Worm (Caenorhabditis elegans) whole organism, L1 larva: Measurements from ENCODE around the gene clec-170.

Source experiments
- C16A3.4 ChIP-seq: fragments of 150-350 bp; optimal IDR thresholded peaks from 2 replicates; lab custom pipeline; 2014; ENCODE audit warnings: missing biosample characterization, missing genetic modification characterization
- F16B12.6 ChIP-seq: fragments of 150-350 bp; optimal IDR thresholded peaks from 2 replicates; lab custom pipeline; 2014; ENCODE audit warnings: missing biosample characterization, missing genetic modification characterization
- aha-1 ChIP-seq: fragments of 150-350 bp; optimal IDR thresholded peaks from 2 replicates; lab custom pipeline; 2014; ENCODE audit warnings: missing biosample characterization, missing genetic modification characterization
- alr-1 ChIP-seq: fragments of 200-800 bp; sonication (Bioruptor generic); optimal IDR thresholded peaks from 2 replicates; lab custom pipeline; 2018; ENCODE audit warnings: borderline replicate concordance, mild to moderate bottlenecking, missing genetic modification characterization, missing compliant biosample characterization
- ama-1 ChIP-seq: fragments of 150-350 bp; optimal IDR thresholded peaks from 2 replicates; lab custom pipeline; 2014
- blmp-1 ChIP-seq: fragments of 150-350 bp; optimal IDR thresholded peaks from 2 replicates; lab custom pipeline; 2014; ENCODE audit warnings: missing biosample characterization, missing genetic modification characterization
- ceh-63 ChIP-seq: fragments of 200-800 bp; sonication (Bioruptor generic); optimal IDR thresholded peaks from 2 replicates; lab custom pipeline; 2018; ENCODE audit warnings: mild to moderate bottlenecking, missing genetic modification characterization, missing compliant biosample characterization
- ceh-82 ChIP-seq, 3 experiments: fragments of 150-350 bp in 1 of 3; sonication (generic microtip) in 2 of 3; optimal IDR thresholded peaks; 2 replicates each; lab custom pipeline; 2014 to 2017; ENCODE audit warnings: missing biosample characterization in 3 of 3, missing genetic modification characterization in 3 of 3
- dpl-1 ChIP-seq, 3 experiments: fragments of 150-350 bp in 2 of 3; sonication (generic microtip) in 1 of 3; optimal IDR thresholded peaks; 2 replicates each; lab custom pipeline; 2014 to 2017; ENCODE audit warnings: missing biosample characterization in 3 of 3, missing genetic modification characterization in 3 of 3, missing genetic modification reagents in 3 of 3
- efl-1 ChIP-seq, 4 experiments: fragments of 150-350 bp; optimal IDR thresholded peaks in 3 of 4; peaks in 1 of 4; 1 replicate in 1 of 4; 2 replicates in 3 of 4; lab custom pipeline; 2014; ENCODE audit warnings: missing biosample characterization in 2 of 4, missing genetic modification characterization in 2 of 4, missing genetic modification reagents in 2 of 4
- egl-13 ChIP-seq: sonication (generic microtip); optimal IDR thresholded peaks from 2 replicates; lab custom pipeline; 2016; ENCODE audit warnings: missing genotype, missing genetic modification reagents, missing genetic modification characterization, missing compliant biosample characterization
- fkh-8 ChIP-seq: sonication (generic microtip); optimal IDR thresholded peaks from 2 replicates; lab custom pipeline; 2016; ENCODE audit warnings: mild to moderate bottlenecking, missing genetic modification characterization, missing compliant biosample characterization
- grh-1 ChIP-seq: fragments of 200-800 bp; sonication (Bioruptor generic); IDR thresholded peaks from 2 replicates; pipeline ENCODE4 v1.3.6; 2022; ENCODE audit warnings: missing genetic modification reagents, missing genetic modification characterization, missing compliant biosample characterization
- isw-1 ChIP-seq: fragments of 200-800 bp; sonication (Bioruptor generic); IDR thresholded peaks from 2 replicates; pipeline ENCODE4 v1.3.6; 2022; ENCODE audit warnings: missing genetic modification characterization, missing compliant biosample characterization
- jun-1 ChIP-seq: fragments of 150-350 bp; optimal IDR thresholded peaks from 2 replicates; lab custom pipeline; 2014; ENCODE audit warnings: missing biosample characterization, missing genetic modification reagents, missing genetic modification characterization
- lin-13 ChIP-seq: fragments of 150-350 bp; optimal IDR thresholded peaks from 2 replicates; lab custom pipeline; 2014; ENCODE audit warnings: missing biosample characterization, missing genetic modification reagents, missing genetic modification characterization
- lin-35 ChIP-seq, 2 experiments: fragments of 150-350 bp; optimal IDR thresholded peaks; 2 replicates each; lab custom pipeline; 2014; ENCODE audit warnings: missing biosample characterization in 2 of 2, missing genetic modification characterization in 2 of 2, missing genetic modification reagents in 2 of 2
- lin-39 ChIP-seq: fragments of 150-350 bp; optimal IDR thresholded peaks from 2 replicates; lab custom pipeline; 2014; ENCODE audit warnings: missing biosample characterization, missing genetic modification reagents, missing genetic modification characterization
- lsy-2 ChIP-seq, 2 experiments: fragments of 150-350 bp; optimal IDR thresholded peaks; 2 replicates each; lab custom pipeline; 2014; ENCODE audit warnings: missing biosample characterization in 2 of 2, missing genetic modification characterization in 2 of 2
- mdl-1 ChIP-seq, 2 experiments: fragments of 150-350 bp; optimal IDR thresholded peaks; 2 replicates each; lab custom pipeline; 2014 to 2017; ENCODE audit warnings: missing biosample characterization in 2 of 2, missing genetic modification characterization in 2 of 2, inconsistent platforms in 1 of 2
- nhr-19 ChIP-seq: fragments of 200-800 bp; sonication (Bioruptor generic); conservative IDR thresholded peaks from 2 replicates; pipeline ENCODE4 v1.3.6; 2022; ENCODE audit warnings: missing genetic modification characterization, missing compliant biosample characterization
- nhr-237 ChIP-seq: fragments of 150-350 bp; optimal IDR thresholded peaks from 2 replicates; lab custom pipeline; 2014; ENCODE audit warnings: missing biosample characterization, missing genetic modification characterization
- nhr-28 ChIP-seq: fragments of 150-350 bp; optimal IDR thresholded peaks from 2 replicates; lab custom pipeline; 2014; ENCODE audit warnings: missing biosample characterization, missing genetic modification characterization
- nhr-47 ChIP-seq: sonication (generic microtip); optimal IDR thresholded peaks from 2 replicates; lab custom pipeline; 2016; ENCODE audit warnings: mild to moderate bottlenecking, missing genetic modification characterization, moderate library complexity, missing compliant biosample characterization
- nhr-71 ChIP-seq: sonication (generic microtip); optimal IDR thresholded peaks from 2 replicates; lab custom pipeline; 2016; ENCODE audit warnings: mild to moderate bottlenecking, missing genetic modification characterization, moderate library complexity, missing compliant biosample characterization
- nhr-77 ChIP-seq: fragments of 150-350 bp; optimal IDR thresholded peaks from 2 replicates; lab custom pipeline; 2014; ENCODE audit warnings: missing biosample characterization, missing genetic modification characterization
- nhr-84 ChIP-seq: sonication (generic microtip); optimal IDR thresholded peaks from 2 replicates; lab custom pipeline; 2017; ENCODE audit warnings: missing biosample characterization, missing genetic modification characterization
- nhr-85 ChIP-seq: sonication (generic microtip); peaks from one replicate; lab custom pipeline; 2016; ENCODE audit warnings: missing genetic modification characterization, inconsistent platforms, missing compliant biosample characterization
- pag-3 ChIP-seq: sonication (generic microtip); optimal IDR thresholded peaks from 2 replicates; lab custom pipeline; 2017; ENCODE audit warnings: missing genetic modification characterization, mild to moderate bottlenecking, missing compliant biosample characterization, antibody characterized with exemption, borderline replicate concordance; ENCODE audit not compliant: insufficient read depth
- pax-3 ChIP-seq: fragments of 200-800 bp; sonication (Bioruptor generic); optimal IDR thresholded peaks from 2 replicates; lab custom pipeline; 2018; ENCODE audit warnings: mild to moderate bottlenecking, missing genetic modification characterization, moderate library complexity, missing compliant biosample characterization
- pqm-1 ChIP-seq: sonication (generic microtip); optimal IDR thresholded peaks from 3 replicates; lab custom pipeline; 2017; ENCODE audit warnings: missing biosample characterization, missing genetic modification characterization
- rnt-1 ChIP-seq: sonication (generic microtip); optimal IDR thresholded peaks from 2 replicates; lab custom pipeline; 2016; ENCODE audit warnings: mild to moderate bottlenecking, missing genetic modification characterization, moderate library complexity, missing compliant biosample characterization
- snpc-4 ChIP-seq: fragments of 150-350 bp; optimal IDR thresholded peaks from 2 replicates; lab custom pipeline; 2014; ENCODE audit warnings: missing biosample characterization, missing genetic modification characterization
- snu-23 ChIP-seq: sonication (generic microtip); optimal IDR thresholded peaks from 2 replicates; lab custom pipeline; 2016; ENCODE audit warnings: missing genetic modification characterization, missing compliant biosample characterization
- sox-4 ChIP-seq: sonication (generic microtip); optimal IDR thresholded peaks from 2 replicates; lab custom pipeline; 2016; ENCODE audit warnings: missing genetic modification characterization, missing compliant biosample characterization
- sptf-1 ChIP-seq: fragments of 150-350 bp; optimal IDR thresholded peaks from 2 replicates; lab custom pipeline; 2014; ENCODE audit warnings: missing biosample characterization, missing genetic modification characterization
- sup-37 ChIP-seq: fragments of 200-800 bp; sonication (Bioruptor generic); optimal IDR thresholded peaks from 2 replicates; lab custom pipeline; 2018; ENCODE audit warnings: mild to moderate bottlenecking, missing genetic modification characterization, missing compliant biosample characterization
- swsn-7 ChIP-seq: sonication (generic microtip); optimal IDR thresholded peaks from 2 replicates; lab custom pipeline; 2016; ENCODE audit warnings: missing genetic modification characterization, missing compliant biosample characterization
- tbx-2 ChIP-seq: sonication (generic microtip); optimal IDR thresholded peaks from 2 replicates; lab custom pipeline; 2016; ENCODE audit warnings: missing genetic modification characterization, missing compliant biosample characterization
- tlp-1 ChIP-seq: fragments of 150-350 bp; optimal IDR thresholded peaks from 2 replicates; lab custom pipeline; 2014; ENCODE audit warnings: missing biosample characterization, missing genetic modification characterization
- unc-62 ChIP-seq: fragments of 150-350 bp; optimal IDR thresholded peaks from 2 replicates; lab custom pipeline; 2014; ENCODE audit warnings: missing biosample characterization, missing genetic modification reagents, missing genetic modification characterization
- unc-86 ChIP-seq: sonication (generic microtip); optimal IDR thresholded peaks from 2 replicates; lab custom pipeline; 2016; ENCODE audit warnings: missing genetic modification characterization, missing compliant biosample characterization
- vab-15 ChIP-seq: sonication (generic microtip); optimal IDR thresholded peaks from 2 replicates; lab custom pipeline; 2017; ENCODE audit warnings: missing genotype, mild to moderate bottlenecking, missing genetic modification characterization, missing compliant biosample characterization
- xbp-1 ChIP-seq: sonication (generic microtip); optimal IDR thresholded peaks from 2 replicates; lab custom pipeline; 2016; ENCODE audit warnings: missing genetic modification characterization, missing compliant biosample characterization
- zag-1 ChIP-seq: fragments of 150-350 bp; optimal IDR thresholded peaks from 2 replicates; lab custom pipeline; 2014; ENCODE audit warnings: missing biosample characterization, missing genetic modification characterization
- ztf-11 ChIP-seq, 2 experiments: sonication (generic microtip); optimal IDR thresholded peaks; 2 replicates each; lab custom pipeline; 2016 to 2017; ENCODE audit warnings: missing genetic modification characterization in 2 of 2, missing biosample characterization in 1 of 2, missing compliant biosample characterization in 1 of 2
- ztf-4 ChIP-seq: fragments of 150-350 bp; optimal IDR thresholded peaks from 2 replicates; lab custom pipeline; 2014; ENCODE audit warnings: missing biosample characterization, missing genetic modification characterization

Gene clec-170

ce11 chrIV:1289327-1289726 is 22.7 kb downstream of the clec-170 start, which contains the start of gene plst-1:
Gene plst-1, plus strand, starts transcription at chrIV:1289627.
- TF ChIP-seq nhr-84 (tag; lab: Kevin White, UChicago): no peak
- no peak for TF ChIP-seq unc-62 (GFP tag; lab: Kevin White, UChicago)
- no peak for TF ChIP-seq ztf-11 (tag; optimal IDR thresholded peaks at IDR 0.05; lab: Kevin White, UChicago)
- TF ChIP-seq jun-1 (tag; lab: Kevin White, UChicago): no peak
- TF ChIP-seq fkh-8 (tag; lab: Kevin White, UChicago): no peak
- TF ChIP-seq ztf-4: no peak
- no peak for TF ChIP-seq swsn-7 (tag; lab: Kevin White, UChicago)
- TF ChIP-seq pqm-1: no peak
- TF ChIP-seq rnt-1 (tag; lab: Kevin White, UChicago): no peak
- TF ChIP-seq, all 84 proteins: peak for 0

- TF ChIP-seq nhr-237 (tag; lab: Kevin White, UChicago) (no peak), unc-86 (no peak), mdl-1 (tag; optimal IDR thresholded peaks at IDR 0.05; lab: Kevin White, UChicago) (no peak), sptf-1 (tag; lab: Kevin White, UChicago) (no peak), sox-4 (tag; lab: Kevin White, UChicago) (no peak), sup-37 (no peak), aha-1 (tag; lab: Kevin White, UChicago) (no peak), nhr-47 (no peak), nhr-71 (no peak)
Measured at ce11 chrIV:1298984-1299383, 32.3 kb downstream of the clec-170 start.

DNA sequence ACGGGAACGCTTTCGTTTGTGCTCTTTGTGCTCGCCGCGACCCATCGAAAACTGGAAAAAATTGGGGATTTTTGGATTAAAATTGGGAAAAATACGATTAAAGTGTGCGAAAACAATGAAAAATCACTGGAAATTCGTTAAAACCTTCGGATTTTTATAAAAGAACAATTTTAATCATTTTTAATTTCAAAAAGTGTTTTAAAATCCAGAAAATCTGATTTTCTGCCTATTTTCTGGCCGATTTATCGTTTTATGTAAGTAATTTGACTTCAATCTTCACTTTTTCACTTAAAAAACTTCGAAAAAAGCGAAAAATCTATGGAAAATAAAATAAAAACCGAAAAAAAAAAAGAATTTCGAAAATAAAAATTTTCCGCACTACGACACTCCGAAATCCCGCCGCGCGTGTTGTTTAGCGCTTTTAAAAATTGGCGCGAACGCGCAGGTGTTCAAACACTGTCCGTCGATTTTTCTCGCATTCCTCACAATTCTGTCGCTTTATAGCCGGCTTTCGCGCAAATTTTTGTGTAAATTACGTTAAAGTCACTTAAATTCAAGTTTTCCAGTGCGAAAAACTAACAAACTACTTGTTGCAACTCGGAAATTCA is 43.0 kb downstream of the clec-170 start, which contains the start of the genes ddx-46 and F53H1.4:
TSS of gene ddx-46 (minus strand) at position 51 of the 608 bp plus-strand sequence.
TSS of gene F53H1.4 (plus strand) at position 567 of the 608 bp plus-strand sequence.
- TF ChIP-seq ztf-11 (tag; optimal IDR thresholded peaks at IDR 0.05; lab: Kevin White, UChicago) (no peak), ceh-63 (GFP tag; lab: Kevin White, UChicago) (no peak), nhr-77 (tag; lab: Kevin White, UChicago) (peak; percentile 13), vab-15 (tag; lab: Kevin White, UChicago) (no peak), nhr-237 (tag; lab: Kevin White, UChicago) (no peak), F16B12.6 (tag; lab: Kevin White, UChicago) (peak; percentile 33), tbx-2 (tag; lab: Kevin White, UChicago) (peak; percentile 48), blmp-1 (no peak), xbp-1 (tag; lab: Kevin White, UChicago) (peak; percentile 40), efl-1 (optimal IDR thresholded peaks at IDR 0.05; lab: Kevin White, UChicago) (peak; percentile 91 to 94), efl-1 (GFP tag; optimal IDR thresholded peaks at IDR 0.05 in 1 of 2; lab: Kevin White, UChicago) (peak; percentile 94 to 99), lin-39 (tag; lab: Kevin White, UChicago) (peak; percentile 32), lsy-2 (tag; optimal IDR thresholded peaks at IDR 0.05; lab: Kevin White, UChicago) (peak; percentile 60 to 66), zag-1 (tag; lab: Kevin White, UChicago) (no peak), snpc-4 (tag; lab: Kevin White, UChicago) (no peak), grh-1 (GFP tag; lab: Robert Waterston, UW) (no peak), sup-37 (no peak), aha-1 (tag; lab: Kevin White, UChicago) (no peak), dpl-1 (GFP tag; optimal IDR thresholded peaks at IDR 0.05; lab: Kevin White, UChicago) (peak; percentile 90 to 92 (median 92)), unc-62 (GFP tag; lab: Kevin White, UChicago) (no peak), pax-3 (no peak), C16A3.4 (no peak), jun-1 (tag; lab: Kevin White, UChicago) (no peak), tlp-1 (tag; lab: Kevin White, UChicago) (no peak), egl-13 (peak; percentile 10), nhr-28 (tag; lab: Kevin White, UChicago) (no peak), nhr-84 (tag; lab: Kevin White, UChicago) (no peak), isw-1 (GFP tag; lab: Robert Waterston, UW) (peak; percentile 57), snu-23 (GFP tag; lab: Kevin White, UChicago) (peak; percentile 58), alr-1 (tag; lab: Kevin White, UChicago) (no peak), ama-1 (lab: Kevin White, UChicago) (no peak), lin-13 (GFP tag; lab: Kevin White, UChicago) (peak; percentile 33), pag-3 (tag; lab: Kevin White, UChicago) (no peak), ceh-82 (tag; optimal IDR thresholded peaks at IDR 0.05; lab: Kevin White, UChicago) (peak; percentile 46 to 70 (median 62)), nhr-19 (GFP tag; lab: Robert Waterston, UW) (no peak), mdl-1 (tag; optimal IDR thresholded peaks at IDR 0.05; lab: Kevin White, UChicago) (peak in 1 of 2 experiments; percentile 31), nhr-85 (peak; percentile 48), unc-86 (peak; percentile 32), lin-35 (GFP tag; optimal IDR thresholded peaks at IDR 0.05; lab: Kevin White, UChicago) (peak; percentile 88 to 93)
